Worm (Caenorhabditis elegans): Measurements from ENCODE around the gene cdh-3.

DNA sequence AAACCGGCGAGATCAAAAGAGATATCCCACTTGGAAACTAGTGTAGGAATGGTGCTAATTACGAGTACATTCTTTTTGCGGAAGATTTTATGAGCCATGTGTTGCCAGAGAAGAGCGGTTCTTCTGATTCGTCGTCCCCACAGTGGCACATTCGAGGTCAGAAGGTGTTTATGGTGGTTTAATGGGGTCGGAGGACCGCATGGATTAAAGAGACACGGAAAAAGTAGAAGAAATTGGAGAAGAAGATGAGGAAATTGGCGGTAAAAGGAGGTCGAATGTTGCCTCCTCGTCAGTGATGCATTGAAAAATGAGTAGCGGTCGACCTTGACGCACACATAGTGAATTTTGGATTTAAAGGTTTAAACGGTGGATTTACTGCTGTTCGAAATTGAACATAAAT lies 20.7 kb downstream of the cdh-3 start:
- TF ChIP-seq nhr-237 (tag; optimal IDR thresholded peaks at IDR 0.05) (no peak), efl-3 (GFP tag; optimal IDR thresholded peaks at IDR 0.05) (no peak), ztf-11 (tag; optimal IDR thresholded peaks at IDR 0.05) (peak in 1 of 2 experiments; percentile 9), rnt-1 (tag; optimal IDR thresholded peaks at IDR 0.05) (no peak), ceh-82 (tag; optimal IDR thresholded peaks at IDR 0.05) (no peak), fkh-10 (GFP tag; optimal IDR thresholded peaks at IDR 0.05) (no peak), egl-13 (tag; optimal IDR thresholded peaks at IDR 0.05) (no peak), unc-62 (GFP tag; optimal IDR thresholded peaks at IDR 0.05) (no peak), elt-3 (tag; optimal IDR thresholded peaks at IDR 0.05) (no peak)

All from whole organism, L1 larva.